Worm (Caenorhabditis elegans) whole organism, L2 larva: ENCODE measurements around the gene C05D12.5.

Experiments used
- lin-13 ChIP-seq: fragments of 150-350 bp; optimal IDR thresholded peaks from 2 replicates; lab custom pipeline; 2014; ENCODE audit warnings: missing biosample characterization, missing genetic modification reagents, missing genetic modification characterization
- lin-39 ChIP-seq: fragments of 150-350 bp; optimal IDR thresholded peaks from 2 replicates; lab custom pipeline; 2014; ENCODE audit warnings: missing biosample characterization, missing genetic modification reagents, missing genetic modification characterization
- unc-62 ChIP-seq: fragments of 150-350 bp; optimal IDR thresholded peaks from 2 replicates; lab custom pipeline; 2014; ENCODE audit warnings: missing biosample characterization, missing genetic modification reagents, missing genetic modification characterization

DNA sequence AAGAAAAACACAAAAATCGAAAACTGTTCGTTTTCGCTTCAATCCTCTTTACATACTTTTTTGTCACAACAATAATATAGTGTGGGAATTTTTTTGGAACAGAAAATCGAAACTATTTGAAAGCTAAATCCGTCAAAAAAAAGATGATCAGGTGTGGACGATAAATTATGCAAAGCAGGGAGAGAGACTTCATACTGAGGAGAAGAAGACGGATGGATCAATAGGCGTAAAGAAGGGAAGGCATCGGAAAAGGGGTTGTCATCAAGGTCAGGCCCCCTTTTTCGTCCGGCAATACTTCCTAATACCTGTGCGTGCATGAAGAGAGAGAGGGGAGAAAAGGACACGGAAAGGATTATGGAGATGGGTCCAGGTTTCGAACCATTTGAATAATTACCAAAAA, 33.7 kb upstream of the C05D12.5 start:
- no peak for TF ChIP-seq lin-39 (tag; lab: Kevin White, UChicago)
- no peak for TF ChIP-seq unc-62
- TF ChIP-seq lin-13: no peak
